Worm (Caenorhabditis elegans) whole organism, early embryonic: Measurements from ENCODE around the gene asp-4.

Experiments
- ets-7 ChIP-seq: sonication (generic microtip); optimal IDR thresholded peaks from 2 replicates; lab custom pipeline; 2016; ENCODE audit warnings: missing genotype, missing genetic modification characterization, missing compliant biosample characterization
- sea-1 ChIP-seq: fragments of 200-800 bp; sonication (Bioruptor generic); conservative IDR thresholded peaks from 2 replicates; pipeline ENCODE4 v1.3.6; 2022; ENCODE audit warnings: missing genetic modification characterization, missing compliant biosample characterization
- tbx-37 ChIP-seq: fragments of 200-800 bp; sonication (Bioruptor generic); conservative IDR thresholded peaks from 2 replicates; pipeline ENCODE4 v1.3.6; 2022; ENCODE audit warnings: missing genetic modification reagents, missing genetic modification characterization, missing compliant biosample characterization

DNA sequence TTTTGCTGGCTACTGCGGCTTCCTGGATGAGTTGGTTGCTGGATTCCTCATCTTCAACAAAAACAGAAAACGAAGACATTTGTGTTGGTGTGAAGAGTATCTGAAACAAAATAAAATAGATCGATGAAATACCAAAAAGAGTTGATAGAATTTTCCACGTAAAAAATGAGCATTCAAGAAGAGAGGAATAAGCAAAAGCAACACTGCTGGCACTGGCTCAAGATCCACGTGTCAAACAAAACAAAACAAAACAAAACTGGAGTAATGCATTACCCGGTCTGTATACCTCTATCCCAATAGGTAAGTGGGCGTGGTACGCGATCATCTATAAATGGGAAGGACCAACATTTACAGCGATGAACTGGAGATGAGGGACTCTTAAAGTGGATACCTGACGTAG lies 13.6 kb upstream of the asp-4 start, which contains the start of gene K08H2.2:
- TF ChIP-seq sea-1 (no peak), tbx-37 (GFP tag; lab: Robert Waterston, UW) (no peak), ets-7 (no peak)
